ENCODE assay signal across 3 fruit fly cellular contexts in genomic region chr3R:10568537-10568936, dm6.
A peak's percentile ranks its signal among the peaks of the same experiment; 100 is the strongest.
TF ChIP-seq lines count a peak whose summit lies in the region.

No protein-coding gene starts in this region.

- no peak for TF ChIP-seq CTCF in whole organism, embryonic (GFP tag; optimal IDR thresholded peaks at IDR 0.05; lab: Kevin White, UChicago)

TF ChIP-seq in whole organism, embryonic, 481 proteins besides CTCF, POLR2A, EP300 and RAD21 (continues in another document):
- TF ChIP-seq vfl (GFP tag; optimal IDR thresholded peaks at IDR 0.05; lab: Kevin White, UChicago) (no peak), chinmo (GFP tag; IDR thresholded peaks at IDR 0.05; lab: Robert Waterston, UW; ENCODE audit: partially characterized antibody) (no peak), D (optimal IDR thresholded peaks at IDR 0.05; lab: Kevin White, UChicago) (no peak), D (GFP tag; optimal IDR thresholded peaks at IDR 0.05; lab: Kevin White, UChicago) (peak; percentile 35), CG10274 (GFP tag; optimal IDR thresholded peaks at IDR 0.05; lab: Kevin White, UChicago) (no peak), phol (tag; optimal IDR thresholded peaks at IDR 0.05; lab: Kevin White, UChicago) (peak; percentile 51), CG15696 (tag; optimal IDR thresholded peaks at IDR 0.05; lab: Kevin White, UChicago) (peak; percentile 23), sug (tag; optimal IDR thresholded peaks at IDR 0.05; lab: Kevin White, UChicago) (no peak), ato (GFP tag; IDR thresholded peaks at IDR 0.05; lab: Robert Waterston, UW; ENCODE audit: partially characterized antibody) (no peak), nmo (GFP tag; optimal IDR thresholded peaks at IDR 0.05; lab: Kevin White, UChicago) (peak; percentile 38), cas (GFP tag; IDR thresholded peaks at IDR 0.05; lab: Robert Waterston, UW) (no peak), CG18262 (tag; optimal IDR thresholded peaks at IDR 0.05; lab: Kevin White, UChicago) (peak; percentile 57), emc (GFP tag; optimal IDR thresholded peaks at IDR 0.05; lab: Kevin White, UChicago) (no peak), Sox102F (GFP tag; optimal IDR thresholded peaks at IDR 0.05; lab: Kevin White, UChicago) (peak; percentile 48), wek (GFP tag; optimal IDR thresholded peaks at IDR 0.05; lab: Kevin White, UChicago) (no peak), Fer1 (GFP tag; optimal IDR thresholded peaks at IDR 0.05; lab: Kevin White, UChicago) (no peak), ind (GFP tag; optimal IDR thresholded peaks at IDR 0.05; lab: Kevin White, UChicago) (peak; percentile 9), CG2678 (tag; optimal IDR thresholded peaks at IDR 0.05; lab: Kevin White, UChicago) (peak; percentile 45), bsh (GFP tag; optimal IDR thresholded peaks at IDR 0.05; lab: Kevin White, UChicago) (peak in 1 of 2 experiments; percentile 47), rib (GFP tag; IDR thresholded peaks at IDR 0.05; lab: Robert Waterston, UW) (no peak), sd (tag; optimal IDR thresholded peaks at IDR 0.05; lab: Kevin White, UChicago) (peak; percentile 2), CG12391 (tag; optimal IDR thresholded peaks at IDR 0.05; lab: Kevin White, UChicago) (peak; percentile 23), CG2712 (tag; optimal IDR thresholded peaks at IDR 0.05; lab: Kevin White, UChicago) (peak; percentile 58), CG16779 (GFP tag; IDR thresholded peaks at IDR 0.05; lab: Robert Waterston, UW) (no peak), Opbp (GFP tag; IDR thresholded peaks at IDR 0.05; lab: Robert Waterston, UW; ENCODE audit: partially characterized antibody) (no peak), Nf-YA (GFP tag; IDR thresholded peaks at IDR 0.05; lab: Robert Waterston, UW) (no peak), CG7839 (tag; optimal IDR thresholded peaks at IDR 0.05; lab: Kevin White, UChicago) (peak; percentile 37), CG1832 (GFP tag; optimal IDR thresholded peaks at IDR 0.05; lab: Kevin White, UChicago) (no peak), pb (GFP tag; optimal IDR thresholded peaks at IDR 0.05; lab: Kevin White, UChicago) (no peak), CG2202 (tag; optimal IDR thresholded peaks at IDR 0.05; lab: Kevin White, UChicago) (peak; percentile 4), CG15514 (GFP tag; optimal IDR thresholded peaks at IDR 0.05; lab: Kevin White, UChicago) (no peak)

TF ChIP-seq in whole organism, prepupa, 60 proteins besides CTCF, POLR2A, EP300 and RAD21:
- TF ChIP-seq esn (GFP tag; optimal IDR thresholded peaks at IDR 0.05; lab: Kevin White, UChicago) = peak; percentile 16
- TF ChIP-seq CG32006 (GFP tag; optimal IDR thresholded peaks at IDR 0.05; lab: Kevin White, UChicago) = peak; percentile 10
- TF ChIP-seq CG3919 (GFP tag; optimal IDR thresholded peaks at IDR 0.05; lab: Kevin White, UChicago) = no peak
- TF ChIP-seq lz (GFP tag; optimal IDR thresholded peaks at IDR 0.05; lab: Kevin White, UChicago) = no peak
- TF ChIP-seq Smox (GFP tag; optimal IDR thresholded peaks at IDR 0.05; lab: Kevin White, UChicago) = no peak
- TF ChIP-seq ss (GFP tag; optimal IDR thresholded peaks at IDR 0.05; lab: Kevin White, UChicago) = no peak
- no peak for TF ChIP-seq svp (GFP tag; lab: Kevin White, UChicago)
- TF ChIP-seq Hr4 (GFP tag; optimal IDR thresholded peaks at IDR 0.05; lab: Kevin White, UChicago) = peak; percentile 16
- no peak for TF ChIP-seq CG31627 (GFP tag; optimal IDR thresholded peaks at IDR 0.05; lab: Kevin White, UChicago)
- 0 out of 3 replicates have a peak, but pooled peaks have one; percentile 15 for TF ChIP-seq CG8119 (GFP tag; IDR thresholded peaks at IDR 0.05; lab: Robert Waterston, UW)
- TF ChIP-seq CG10669 (GFP tag; optimal IDR thresholded peaks at IDR 0.05; lab: Kevin White, UChicago) = no peak
- TF ChIP-seq Blimp-1 (GFP tag; optimal IDR thresholded peaks at IDR 0.05; lab: Kevin White, UChicago) = no peak
- TF ChIP-seq CG16779 (tag; optimal IDR thresholded peaks at IDR 0.05; lab: Kevin White, UChicago) = no peak
- TF ChIP-seq CG10631 (GFP tag; optimal IDR thresholded peaks at IDR 0.05; lab: Kevin White, UChicago) = peak; percentile 39
- peak; percentile 66 for TF ChIP-seq Eip78C (GFP tag; lab: Kevin White, UChicago)
- TF ChIP-seq cyc (GFP tag; optimal IDR thresholded peaks at IDR 0.05; lab: Kevin White, UChicago) = no peak
- TF ChIP-seq CG11762 (GFP tag; optimal IDR thresholded peaks at IDR 0.05; lab: Kevin White, UChicago; ENCODE audit: insufficient read depth) = no peak

TF ChIP-seq in whole organism, pupa, 21 proteins besides CTCF, POLR2A, EP300 and RAD21:
- TF ChIP-seq CG34367 (tag; optimal IDR thresholded peaks at IDR 0.05; lab: Kevin White, UChicago) (no peak), CG17806 (tag; optimal IDR thresholded peaks at IDR 0.05; lab: Kevin White, UChicago) (no peak), CG10348 (GFP tag; IDR thresholded peaks at IDR 0.05; lab: Robert Waterston, UW) (no peak), CG8159 (tag; optimal IDR thresholded peaks at IDR 0.05; lab: Kevin White, UChicago) (peak; percentile 14), Pif1A (GFP tag; optimal IDR thresholded peaks at IDR 0.05; lab: Kevin White, UChicago) (no peak), CG15710 (tag; optimal IDR thresholded peaks at IDR 0.05; lab: Kevin White, UChicago) (no peak), Ets98B (GFP tag; IDR thresholded peaks at IDR 0.05; lab: Robert Waterston, UW) (no peak), CG13204 (GFP tag; optimal IDR thresholded peaks at IDR 0.05; lab: Kevin White, UChicago) (no peak), EcR (GFP tag; optimal IDR thresholded peaks at IDR 0.05; lab: Kevin White, UChicago) (no peak), CG12605 (GFP tag; IDR thresholded peaks at IDR 0.05; lab: Robert Waterston, UW) (no peak), D1 (tag; optimal IDR thresholded peaks at IDR 0.05; lab: Kevin White, UChicago) (no peak), CG4496 (GFP tag; IDR thresholded peaks at IDR 0.05; lab: Robert Waterston, UW) (no peak), fd96Ca (GFP tag; IDR thresholded peaks at IDR 0.05; lab: Robert Waterston, UW) (no peak), Pif1B (GFP tag; optimal IDR thresholded peaks at IDR 0.05; lab: Kevin White, UChicago) (no peak), CG32121 (GFP tag; IDR thresholded peaks at IDR 0.05; lab: Robert Waterston, UW) (no peak), CG14655 (GFP tag; optimal IDR thresholded peaks at IDR 0.05; lab: Kevin White, UChicago) (peak; percentile 24), Snoo (tag; optimal IDR thresholded peaks at IDR 0.05; lab: Kevin White, UChicago) (no peak), gl (tag; optimal IDR thresholded peaks at IDR 0.05; lab: Kevin White, UChicago) (no peak), CG9948 (tag; optimal IDR thresholded peaks at IDR 0.05; lab: Kevin White, UChicago) (peak; percentile 4), rn (GFP tag; IDR thresholded peaks at IDR 0.05; lab: Robert Waterston, UW) (no peak), CG8301 (tag; optimal IDR thresholded peaks at IDR 0.05; lab: Kevin White, UChicago) (peak; percentile 5)
TF ChIP-seq in whole organism, pupa: peak in this region for 4.

Comparison
In these comparisons a context has a peak if more than half of its experiments do, and no peak if none do; other contexts are left out.
1. Of the 7 proteins assayed by ChIP-seq in both whole organism, embryonic and whole organism, prepupa: peak only in whole organism, embryonic: Blimp-1 and Sox102F; only in whole organism, prepupa: none; in both: none; in neither: 5.